Worm (Caenorhabditis elegans) whole organism, L2 larva: ENCODE measurements around the gene calf-1.
A peak's percentile ranks its signal among the peaks of the same experiment; 100 is the strongest.

Source experiments
- gmeb-1 ChIP-seq: fragments of 150-350 bp; optimal IDR thresholded peaks from 2 replicates; lab custom pipeline; 2014; ENCODE audit warnings: missing biosample characterization, missing genetic modification characterization
- sma-3 ChIP-seq: sonication (generic microtip); optimal IDR thresholded peaks from 2 replicates; lab custom pipeline; 2016; ENCODE audit warnings: missing genetic modification reagents, missing genetic modification characterization, missing compliant biosample characterization
- unc-55 ChIP-seq: fragments of 150-350 bp; sonication (generic microtip); optimal IDR thresholded peaks from 3 replicates; lab custom pipeline; 2014; ENCODE audit warnings: missing biosample characterization, missing genetic modification reagents, missing genetic modification characterization
- zag-1 ChIP-seq: fragments of 150-350 bp; optimal IDR thresholded peaks from 2 replicates; lab custom pipeline; 2014; ENCODE audit warnings: missing biosample characterization, missing genetic modification characterization
- ztf-11 ChIP-seq: sonication (generic microtip); optimal IDR thresholded peaks from 2 replicates; lab custom pipeline; 2017; ENCODE audit warnings: missing biosample characterization, missing genetic modification characterization

DNA sequence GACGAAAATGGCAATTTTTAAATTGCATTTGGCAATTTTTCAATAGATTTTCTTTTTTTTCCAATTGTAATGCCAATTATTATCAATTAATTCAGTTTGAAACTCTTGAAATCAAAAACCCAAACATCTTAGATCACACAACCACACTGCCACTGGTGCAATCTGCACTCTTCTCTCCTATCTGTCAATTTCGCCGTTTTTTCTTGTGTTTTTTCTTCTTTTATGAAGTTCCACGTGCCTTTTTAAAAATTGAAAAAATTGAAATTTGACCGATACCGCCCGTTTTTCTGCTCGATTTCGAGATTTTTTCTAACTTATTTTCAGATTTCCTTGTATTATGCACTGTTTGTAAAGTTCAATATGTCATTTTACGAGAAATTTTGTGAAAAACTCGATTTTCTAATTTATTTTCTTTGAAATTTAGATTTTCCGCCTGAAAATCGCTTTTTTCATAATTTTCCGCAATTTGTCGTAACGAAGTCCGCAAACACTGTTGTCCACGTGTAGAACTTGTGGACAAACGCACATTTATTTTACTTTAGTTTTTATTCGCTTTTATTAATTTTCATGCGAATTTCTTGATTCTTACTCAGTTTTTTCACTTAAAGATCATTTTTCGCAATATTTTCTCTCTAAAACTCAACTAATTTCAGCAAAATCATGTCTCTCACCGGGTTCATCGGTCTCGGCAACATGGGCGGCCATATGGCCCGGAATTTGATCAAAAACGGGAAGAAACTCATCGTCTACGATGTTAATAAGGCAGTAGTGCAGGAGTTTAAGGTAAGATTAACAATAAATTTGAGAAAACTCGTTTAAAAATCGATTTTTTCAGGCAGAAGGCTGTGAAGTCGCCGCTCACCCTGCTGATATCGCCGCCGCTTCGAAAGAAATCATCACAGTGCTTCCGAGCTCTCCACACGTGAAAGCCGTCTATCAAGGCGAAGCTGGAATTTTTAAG lies 14.7 kb upstream of the calf-1 start, which contains the start of gene B0250.5:
- TF ChIP-seq zag-1 (no peak), ztf-11 (tag; lab: Kevin White, UChicago) (no peak), sma-3 (peak; percentile 37), unc-55 (GFP tag; lab: Kevin White, UChicago) (peak; percentile 70), gmeb-1 (tag; lab: Kevin White, UChicago) (peak; percentile 20)
